Fruit fly (Drosophila melanogaster) whole organism, pupa: ENCODE results near the gene Cdc45.

ENCODE experiments used
- CG10348 ChIP-seq: fragments of 200-800 bp; sonication (Bioruptor generic); IDR thresholded peaks from 2 replicates; pipeline ENCODE4 v1.3.6; 2022; ENCODE audit warnings: missing biosample characterization, missing genetic modification characterization
- CG12605 ChIP-seq: fragments of 200-800 bp; sonication (Bioruptor generic); IDR thresholded peaks from 2 replicates; pipeline ENCODE4 v1.3.6; 2022; ENCODE audit warnings: missing biosample characterization, missing genetic modification characterization
- CG13204 ChIP-seq: fragments of 200-800 bp; sonication (Bioruptor generic); optimal IDR thresholded peaks from 2 replicates; lab custom pipeline; 2018; ENCODE audit warnings: missing biosample characterization, mild to moderate bottlenecking, missing genetic modification characterization, moderate library complexity
- CG14655 ChIP-seq: fragments of 200-800 bp; sonication (Bioruptor generic); optimal IDR thresholded peaks from 3 replicates; lab custom pipeline; 2017; ENCODE audit warnings: mild to moderate bottlenecking, missing biosample characterization, missing genetic modification reagents, missing genetic modification characterization
- CG15710 ChIP-seq: fragments of 200-800 bp; sonication (Bioruptor generic); optimal IDR thresholded peaks from 2 replicates; lab custom pipeline; 2018; ENCODE audit warnings: missing biosample characterization, mild to moderate bottlenecking, missing genetic modification characterization, moderate library complexity
- CG17806 ChIP-seq: fragments of 200-800 bp; sonication (Bioruptor generic); optimal IDR thresholded peaks from 2 replicates; lab custom pipeline; 2018; ENCODE audit warnings: missing biosample characterization, mild to moderate bottlenecking, missing genetic modification characterization, moderate library complexity
- CG32121 ChIP-seq: fragments of 200-800 bp; sonication (Bioruptor generic); IDR thresholded peaks from 2 replicates; pipeline ENCODE4 v1.3.6; 2022; ENCODE audit warnings: missing biosample characterization, missing genetic modification characterization
- CG34367 ChIP-seq: fragments of 200-800 bp; sonication (Bioruptor generic); optimal IDR thresholded peaks from 2 replicates; lab custom pipeline; 2018; ENCODE audit warnings: missing biosample characterization, mild to moderate bottlenecking, missing genetic modification characterization
- CG4496 ChIP-seq: fragments of 200-800 bp; sonication (Bioruptor generic); IDR thresholded peaks from 3 replicates; pipeline ENCODE4 v1.3.6; 2022; ENCODE audit warnings: missing biosample characterization, missing genetic modification characterization
- CG8159 ChIP-seq: fragments of 200-800 bp; sonication (Bioruptor generic); optimal IDR thresholded peaks from 3 replicates; lab custom pipeline; 2018; ENCODE audit warnings: missing biosample characterization, mild to moderate bottlenecking, missing genetic modification characterization, moderate library complexity
- CG8301 ChIP-seq: fragments of 200-800 bp; sonication (Bioruptor generic); optimal IDR thresholded peaks from 2 replicates; lab custom pipeline; 2018; ENCODE audit warnings: missing biosample characterization, mild to moderate bottlenecking, missing genetic modification characterization
- CG9948 ChIP-seq: fragments of 200-800 bp; sonication (Bioruptor generic); optimal IDR thresholded peaks from 2 replicates; lab custom pipeline; 2018; ENCODE audit warnings: missing biosample characterization, mild to moderate bottlenecking, missing genetic modification characterization, moderate library complexity
- D1 ChIP-seq: fragments of 200-800 bp; sonication (Bioruptor generic); optimal IDR thresholded peaks from 2 replicates; lab custom pipeline; 2018; ENCODE audit warnings: missing biosample characterization, mild to moderate bottlenecking, missing genetic modification characterization, moderate library complexity
- EcR ChIP-seq: fragments of 200-800 bp; sonication (Bioruptor generic); optimal IDR thresholded peaks from 3 replicates; lab custom pipeline; 2019; ENCODE audit warnings: missing biosample characterization, missing genetic modification characterization, mild to moderate bottlenecking, moderate library complexity, missing genetic modification reagents
- Ets98B ChIP-seq: fragments of 200-800 bp; sonication (Bioruptor generic); IDR thresholded peaks from 2 replicates; pipeline ENCODE4 v1.3.6; 2022; ENCODE audit warnings: missing biosample characterization, missing genetic modification characterization
- Pif1A ChIP-seq: fragments of 200-800 bp; sonication (Bioruptor generic); optimal IDR thresholded peaks from 3 replicates; lab custom pipeline; 2016; ENCODE audit warnings: missing biosample characterization, missing genetic modification characterization
- Pif1B ChIP-seq: fragments of 200-800 bp; sonication (Bioruptor generic); optimal IDR thresholded peaks from 3 replicates; lab custom pipeline; 2016; ENCODE audit warnings: missing biosample characterization, missing genetic modification characterization
- Snoo ChIP-seq: fragments of 200-800 bp; sonication (Bioruptor generic); optimal IDR thresholded peaks from 3 replicates; lab custom pipeline; 2017; ENCODE audit warnings: missing biosample characterization, mild to moderate bottlenecking, missing genetic modification characterization, inconsistent platforms
- fd96Ca ChIP-seq: fragments of 200-800 bp; sonication (Bioruptor generic); IDR thresholded peaks from 3 replicates; pipeline ENCODE4 v1.3.6; 2022; ENCODE audit warnings: missing biosample characterization, missing genetic modification characterization
- gl ChIP-seq: fragments of 200-800 bp; sonication (Bioruptor generic); optimal IDR thresholded peaks from 2 replicates; lab custom pipeline; 2018; ENCODE audit warnings: missing biosample characterization, mild to moderate bottlenecking, missing genetic modification characterization
- rn ChIP-seq: fragments of 200-800 bp; sonication (Bioruptor generic); IDR thresholded peaks from 2 replicates; pipeline ENCODE4 v1.3.6; 2022; ENCODE audit warnings: missing biosample characterization, missing genetic modification characterization

Gene Cdc45

DNA sequence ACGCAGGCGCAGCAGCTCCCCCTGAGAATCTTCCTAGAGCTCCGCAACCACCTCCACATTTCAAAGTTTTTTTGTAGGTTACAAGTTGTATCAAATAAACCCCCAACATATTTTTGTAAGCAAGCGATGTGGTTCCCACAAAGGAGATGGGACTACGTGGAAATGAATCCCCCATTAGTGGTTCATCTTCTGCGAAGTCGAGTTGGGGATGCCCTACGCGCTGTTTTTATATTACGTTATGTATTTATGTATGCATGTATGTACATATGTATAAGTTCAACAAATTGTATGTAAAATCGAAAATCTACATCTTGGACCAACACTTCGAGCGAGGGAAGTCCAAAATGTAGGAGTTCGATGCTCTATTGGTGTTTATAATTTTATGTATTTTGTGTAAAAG lies 15.6 kb upstream of the Cdc45 start, which contains the start of gene CG42259:
TSS of gene CG42259 (plus strand) at position 301 of the 400 bp plus-strand sequence.
- TF ChIP-seq D1 (tag; lab: Kevin White, UChicago) (no peak), CG4496 (GFP tag; lab: Robert Waterston, UW) (no peak), EcR (GFP tag; lab: Kevin White, UChicago) (no peak), CG13204 (GFP tag; lab: Kevin White, UChicago) (no peak), CG17806 (no peak), Snoo (tag; lab: Kevin White, UChicago) (no peak), CG32121 (GFP tag; lab: Robert Waterston, UW) (no peak), CG8159 (tag; lab: Kevin White, UChicago) (no peak), Pif1A (no peak), CG15710 (tag; lab: Kevin White, UChicago) (no peak), fd96Ca (GFP tag; lab: Robert Waterston, UW) (no peak), gl (tag; lab: Kevin White, UChicago) (no peak), CG12605 (no peak), Pif1B (no peak), CG8301 (tag; lab: Kevin White, UChicago) (no peak), CG34367 (tag; lab: Kevin White, UChicago) (no peak), CG14655 (GFP tag; lab: Kevin White, UChicago) (no peak), CG10348 (no peak)

DNA sequence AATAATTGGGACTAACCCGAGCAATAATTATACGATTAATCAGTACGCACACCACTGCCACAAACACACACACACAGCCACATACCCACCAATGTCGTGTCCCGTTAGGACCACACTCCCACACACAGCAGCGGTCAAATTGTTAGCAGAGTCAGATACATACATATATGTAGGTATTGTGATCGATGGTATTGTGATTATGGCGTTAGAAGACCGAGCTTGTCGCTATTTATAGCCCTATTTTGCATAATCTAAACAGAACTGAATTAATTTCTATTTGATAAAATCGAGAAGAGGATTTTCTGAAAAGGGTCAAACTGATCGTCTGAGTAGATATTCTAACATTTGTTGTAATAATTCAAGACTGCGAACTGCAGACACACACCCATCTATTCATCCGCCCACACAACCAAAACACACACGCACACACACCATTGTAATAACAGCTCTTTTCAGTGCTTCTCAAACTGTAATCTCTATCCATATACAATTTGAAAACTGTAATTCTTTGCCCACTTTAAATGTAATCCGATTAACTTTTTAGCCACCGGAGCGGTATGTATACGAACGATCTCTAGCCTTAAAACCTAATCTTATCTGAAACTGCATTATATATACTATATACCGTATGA lies 11.2 kb upstream of the Cdc45 start:
- TF ChIP-seq CG8301 (tag; lab: Kevin White, UChicago) (peak; percentile 44), CG32121 (GFP tag; lab: Robert Waterston, UW) (peak; percentile 41), Snoo (tag; lab: Kevin White, UChicago) (peak; percentile 29), gl (tag; lab: Kevin White, UChicago) (no peak), Pif1A (peak; percentile 22), rn (GFP tag; lab: Robert Waterston, UW) (no peak), CG14655 (GFP tag; lab: Kevin White, UChicago) (no peak), CG9948 (tag; lab: Kevin White, UChicago) (peak; percentile 13), CG15710 (tag; lab: Kevin White, UChicago) (peak; percentile 10), CG8159 (tag; lab: Kevin White, UChicago) (peak; percentile 30), D1 (tag; lab: Kevin White, UChicago) (no peak), EcR (GFP tag; lab: Kevin White, UChicago) (no peak), CG4496 (GFP tag; lab: Robert Waterston, UW) (peak; percentile 74; the same call in 2 of the 3 replicates), CG10348 (no peak), Ets98B (GFP tag; lab: Robert Waterston, UW) (0 out of 2 replicates have a peak, but pooled peaks have one; percentile 19), CG17806 (peak; percentile 17), CG34367 (tag; lab: Kevin White, UChicago) (peak; percentile 21), Pif1B (peak; percentile 3), CG13204 (GFP tag; lab: Kevin White, UChicago) (no peak), fd96Ca (GFP tag; lab: Robert Waterston, UW) (no peak)

DNA sequence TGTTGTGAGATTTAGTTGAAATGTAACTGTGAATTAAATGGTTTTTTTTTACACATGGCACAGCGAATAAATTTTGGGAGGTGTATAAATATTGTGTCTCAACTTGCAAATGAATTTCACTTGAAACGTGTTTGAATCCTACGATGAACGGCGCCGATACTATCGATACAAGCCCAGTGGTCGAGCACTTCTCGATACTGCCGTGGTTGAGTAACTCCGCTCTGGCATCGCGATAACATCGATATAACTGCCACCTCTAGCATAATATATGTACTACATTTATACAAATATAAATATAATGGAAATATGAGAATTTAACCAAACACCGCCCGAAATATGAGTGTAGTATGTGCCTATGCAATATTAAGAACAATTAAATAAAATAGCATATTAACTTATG lies 2.7 kb upstream of the Cdc45 start:
- TF ChIP-seq CG34367 (tag; lab: Kevin White, UChicago) (no peak), CG4496 (GFP tag; lab: Robert Waterston, UW) (peak; percentile 46; the same call in 2 of the 3 replicates), CG8301 (tag; lab: Kevin White, UChicago) (no peak), CG8159 (tag; lab: Kevin White, UChicago) (no peak), gl (tag; lab: Kevin White, UChicago) (no peak), Ets98B (GFP tag; lab: Robert Waterston, UW) (0 out of 2 replicates have a peak, but pooled peaks have one; percentile 11), CG13204 (GFP tag; lab: Kevin White, UChicago) (no peak), fd96Ca (GFP tag; lab: Robert Waterston, UW) (no peak; the same call in 2 of the 3 replicates), CG10348 (no peak)

DNA sequence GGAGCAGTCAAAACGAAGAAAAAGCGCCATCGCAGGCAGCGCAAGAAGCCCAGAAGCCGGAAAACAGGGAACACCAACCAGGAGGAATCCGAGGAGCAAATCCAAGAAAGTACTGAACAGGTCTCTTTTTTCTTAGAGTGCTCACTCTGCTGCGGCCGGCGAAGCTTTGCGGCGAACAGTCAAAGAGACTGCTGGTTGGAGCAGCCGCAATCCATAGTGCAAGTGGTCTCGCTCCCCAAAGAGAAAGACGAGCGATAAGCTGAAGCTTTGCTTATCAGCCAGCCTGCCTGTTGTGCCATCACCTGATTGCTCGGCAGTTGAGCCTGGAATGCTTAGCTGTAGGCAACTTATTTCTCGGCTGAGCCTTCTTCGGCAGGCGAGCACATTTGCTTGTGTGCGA lies 840 bp upstream of the Cdc45 start, which contains the start of gene CG14630:
TSS of gene CG14630 (plus strand) at position 301 of the 400 bp plus-strand sequence.
- TF ChIP-seq CG13204 (GFP tag; lab: Kevin White, UChicago): no peak
- no peak for TF ChIP-seq CG10348

DNA sequence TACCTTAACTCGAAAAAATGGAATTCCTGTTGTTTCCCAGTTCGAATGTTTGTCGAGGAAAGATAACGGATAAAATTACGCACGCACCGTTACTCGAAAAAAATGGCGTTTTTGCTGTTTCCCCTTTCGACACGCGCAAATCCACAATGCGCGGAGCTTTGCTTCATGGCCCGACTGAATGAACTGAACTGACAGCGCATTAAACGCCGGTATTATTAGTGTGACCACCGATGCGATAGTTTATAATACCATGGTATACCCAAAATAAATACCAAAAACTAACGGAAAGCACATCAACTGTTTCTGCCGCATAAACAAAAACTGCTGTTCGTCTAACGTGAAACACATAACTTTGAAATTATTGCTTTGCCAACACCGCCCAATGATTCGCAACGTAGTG lies 3.8 kb downstream of the Cdc45 start, which contains the start of the genes CG32814, CG11638 and CG3021:
TSS of gene CG32814 (minus strand) at position 190 of the 400 bp plus-strand sequence.
TSS of gene CG11638 (minus strand) at position 193 of the 400 bp plus-strand sequence.
TSS of gene CG3021 (plus strand) at position 281 of the 400 bp plus-strand sequence.
- 0 out of 2 replicates have a peak, but pooled peaks have one; percentile 16 for TF ChIP-seq Ets98B (GFP tag; lab: Robert Waterston, UW)
- no peak for TF ChIP-seq CG8301 (tag; lab: Kevin White, UChicago)
- no peak for TF ChIP-seq CG10348
- no peak for TF ChIP-seq Snoo (tag; lab: Kevin White, UChicago)
- TF ChIP-seq CG4496 (GFP tag; lab: Robert Waterston, UW): peak; percentile 43; the same call in 1 of the 3 replicates
- no peak for TF ChIP-seq CG17806

DNA sequence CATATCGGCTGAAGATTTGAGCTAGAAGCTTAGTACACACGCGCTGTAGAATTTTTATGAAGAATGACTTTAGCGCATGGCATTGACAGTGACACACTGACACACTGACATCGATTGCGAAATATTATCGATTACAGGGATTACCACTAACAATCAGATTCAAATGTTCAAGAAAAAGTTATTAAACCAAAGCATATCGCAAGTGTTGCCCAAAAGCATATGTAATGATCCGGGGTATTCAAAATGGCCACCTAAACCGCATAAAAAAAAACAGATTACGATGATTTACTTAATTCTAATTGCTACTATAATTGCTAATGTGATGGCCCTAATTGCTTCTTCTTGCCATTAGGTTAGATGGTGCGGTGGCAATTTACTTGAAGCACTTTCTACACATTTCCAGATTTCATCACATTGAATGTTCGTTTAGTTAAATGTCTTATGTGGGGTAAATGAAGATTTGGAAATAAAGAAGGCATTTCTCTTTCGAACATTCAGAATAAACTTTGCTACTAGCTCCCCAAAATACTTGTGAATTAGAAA lies 18.7 kb downstream of the Cdc45 start, which contains the start of the genes TfIIA-S-2 and CG14631:
TSS of gene TfIIA-S-2 (minus strand) at position 101 of the 543 bp plus-strand sequence.
TSS of gene CG14631 (plus strand) at position 493 of the 543 bp plus-strand sequence.
- TF ChIP-seq CG15710 (tag; lab: Kevin White, UChicago) (no peak), CG10348 (no peak), gl (tag; lab: Kevin White, UChicago) (no peak), CG9948 (tag; lab: Kevin White, UChicago) (no peak), Ets98B (GFP tag; lab: Robert Waterston, UW) (no peak), EcR (GFP tag; lab: Kevin White, UChicago) (no peak)
